Fruit fly (Drosophila melanogaster): ENCODE measurements around the gene mip130.
A peak's percentile ranks its signal among the peaks of the same experiment; 100 is the strongest.

Gene mip130

dm6 chrX:1889926-1890325 lies 18.1 kb upstream of the mip130 start, which contains the start of the genes trr and mRpL16 (continued):
- TF ChIP-seq lilli (GFP tag; optimal IDR thresholded peaks at IDR 0.05) (peak; percentile 49), Drgx (GFP tag; IDR thresholded peaks at IDR 0.05) (no peak), Lhr (GFP tag; optimal IDR thresholded peaks at IDR 0.05) (no peak), da (GFP tag; optimal IDR thresholded peaks at IDR 0.05) (no peak), CG34376 (GFP tag; optimal IDR thresholded peaks at IDR 0.05) (no peak), TFAM (GFP tag; optimal IDR thresholded peaks at IDR 0.05) (no peak), Side (GFP tag; optimal IDR thresholded peaks at IDR 0.05) (peak; percentile 27), Dip2 (GFP tag; IDR thresholded peaks at IDR 0.05) (no peak), dmrt99B (tag; optimal IDR thresholded peaks at IDR 0.05) (no peak), row (GFP tag; IDR thresholded peaks at IDR 0.05) (peak; percentile 74), CG2712 (tag; optimal IDR thresholded peaks at IDR 0.05) (peak; percentile 65), bbx (GFP tag; IDR thresholded peaks at IDR 0.05; ENCODE audit: partially characterized antibody) (no peak; the same call in 1 of the 2 replicates), CG6254 (GFP tag; optimal IDR thresholded peaks at IDR 0.05) (no peak), CG9727 (GFP tag; optimal IDR thresholded peaks at IDR 0.05) (peak; percentile 60), Mrtf (GFP tag; IDR thresholded peaks at IDR 0.05) (no peak), Gug (GFP tag; IDR thresholded peaks at IDR 0.05) (peak; percentile 30; the same call in 1 of the 4 replicates), run (tag; optimal IDR thresholded peaks at IDR 0.05) (no peak), Oli (tag; optimal IDR thresholded peaks at IDR 0.05) (no peak), Xrp1 (GFP tag; IDR thresholded peaks at IDR 0.05) (0 out of 2 replicates have a peak, but pooled peaks have one; percentile 7), Sox100B (GFP tag; optimal IDR thresholded peaks at IDR 0.05) (no peak), dysf (GFP tag; IDR thresholded peaks at IDR 0.05) (peak; percentile 47; the same call in 1 of the 3 replicates), CG9797 (GFP tag; optimal IDR thresholded peaks at IDR 0.05) (peak; percentile 84), zen (tag; optimal IDR thresholded peaks at IDR 0.05) (peak; percentile 13), Usf (GFP tag; optimal IDR thresholded peaks at IDR 0.05) (no peak), CG7271 (tag; optimal IDR thresholded peaks at IDR 0.05) (peak; percentile 14), tna (GFP tag; IDR thresholded peaks at IDR 0.05; ENCODE audit: partially characterized antibody) (no peak), CG2120 (GFP tag; optimal IDR thresholded peaks at IDR 0.05) (peak; percentile 73), Nf-YA (GFP tag; IDR thresholded peaks at IDR 0.05) (no peak), CG10267 (tag; optimal IDR thresholded peaks at IDR 0.05) (peak; percentile 60), tap (tag; optimal IDR thresholded peaks at IDR 0.05) (no peak), Deaf1 (tag; optimal IDR thresholded peaks at IDR 0.05) (no peak), CG14710 (tag; optimal IDR thresholded peaks at IDR 0.05) (peak; percentile 77), CG14014 (GFP tag; IDR thresholded peaks at IDR 0.05) (no peak), zfh1 (GFP tag; IDR thresholded peaks at IDR 0.05) (peak; percentile 43; the same call in 1 of the 3 replicates), sug (tag; optimal IDR thresholded peaks at IDR 0.05) (peak; percentile 64), ftz-f1 (GFP tag; optimal IDR thresholded peaks at IDR 0.05) (no peak), Elba2 (GFP tag; optimal IDR thresholded peaks at IDR 0.05) (no peak), dan (GFP tag; IDR thresholded peaks at IDR 0.05) (no peak), CG9437 (GFP tag; optimal IDR thresholded peaks at IDR 0.05) (no peak), zf30C (GFP tag; optimal IDR thresholded peaks at IDR 0.05) (no peak), Atf3 (GFP tag; optimal IDR thresholded peaks at IDR 0.05) (peak; percentile 36), jumu (GFP tag; optimal IDR thresholded peaks at IDR 0.05) (peak; percentile 49), Xbp1 (GFP tag; optimal IDR thresholded peaks at IDR 0.05) (peak; percentile 20), CG4730 (GFP tag; IDR thresholded peaks at IDR 0.05) (no peak), Max (GFP tag; optimal IDR thresholded peaks at IDR 0.05) (no peak), CG8765 (GFP tag; IDR thresholded peaks at IDR 0.05) (no peak), grau (tag; optimal IDR thresholded peaks at IDR 0.05) (peak; percentile 50), grn (GFP tag; optimal IDR thresholded peaks at IDR 0.05) (no peak), maf-S (GFP tag; optimal IDR thresholded peaks at IDR 0.05) (no peak), CG14860 (GFP tag; IDR thresholded peaks at IDR 0.05; ENCODE audit: partially characterized antibody) (peak; percentile 28; the same call in 1 of the 3 replicates), CG9932 (GFP tag; IDR thresholded peaks at IDR 0.05) (peak; percentile 66)
